Worm (Caenorhabditis elegans) whole organism, L3 larva: ENCODE results near the gene ctbp-1.
A peak's percentile ranks its signal among the peaks of the same experiment; 100 is the strongest.

Experiments used
- R02D3.7 ChIP-seq: fragments of 150-350 bp; optimal IDR thresholded peaks from 2 replicates; lab custom pipeline; 2014; ENCODE audit warnings: missing biosample characterization, missing genetic modification characterization
- ZK546.5 ChIP-seq: sonication (generic microtip); optimal IDR thresholded peaks from 2 replicates; lab custom pipeline; 2017; ENCODE audit warnings: missing biosample characterization, missing genetic modification characterization
- aly-2 ChIP-seq: fragments of 150-350 bp; optimal IDR thresholded peaks from 2 replicates; lab custom pipeline; 2014; ENCODE audit warnings: missing biosample characterization, missing genetic modification characterization
- ama-1 ChIP-seq: fragments of 150-350 bp; optimal IDR thresholded peaks from 2 replicates; lab custom pipeline; 2018
- ceh-16 ChIP-seq: sonication (generic microtip); optimal IDR thresholded peaks from 2 replicates; lab custom pipeline; 2017; ENCODE audit warnings: missing biosample characterization, missing genetic modification characterization
- ceh-28 ChIP-seq: fragments of 150-350 bp; optimal IDR thresholded peaks from 2 replicates; lab custom pipeline; 2014; ENCODE audit warnings: missing biosample characterization, missing genetic modification reagents, missing genetic modification characterization
- ceh-82 ChIP-seq: fragments of 150-350 bp; optimal IDR thresholded peaks from 2 replicates; lab custom pipeline; 2014; ENCODE audit warnings: missing biosample characterization, missing genetic modification characterization
- ceh-9 ChIP-seq: sonication (generic microtip); optimal IDR thresholded peaks from 2 replicates; lab custom pipeline; 2018; ENCODE audit warnings: missing biosample characterization, missing genetic modification characterization
- egl-27 ChIP-seq: sonication (generic microtip); optimal IDR thresholded peaks from 4 replicates; lab custom pipeline; 2017; ENCODE audit warnings: missing biosample characterization, missing genetic modification reagents, missing genetic modification characterization
- egl-5 ChIP-seq: fragments of 150-350 bp; optimal IDR thresholded peaks from 2 replicates; lab custom pipeline; 2017; ENCODE audit warnings: missing biosample characterization, missing genetic modification reagents, missing genetic modification characterization, inconsistent platforms
- elt-1 ChIP-seq: fragments of 150-350 bp; optimal IDR thresholded peaks from 2 replicates; lab custom pipeline; 2014; ENCODE audit warnings: missing biosample characterization, missing genetic modification characterization
- elt-2 ChIP-seq: sonication (generic microtip); optimal IDR thresholded peaks from 2 replicates; lab custom pipeline; 2016; ENCODE audit warnings: missing genetic modification reagents, mild to moderate bottlenecking, missing genetic modification characterization, missing compliant biosample characterization
- elt-3 ChIP-seq, 3 experiments: fragments of 150-350 bp in 1 of 3; sonication (generic microtip) in 2 of 3; optimal IDR thresholded peaks; 2 replicates in 2 of 3; 4 replicates in 1 of 3; lab custom pipeline; 2014 to 2017; ENCODE audit warnings: missing biosample characterization in 3 of 3, missing genetic modification characterization in 3 of 3
- eor-1 ChIP-seq, 2 experiments: fragments of 150-350 bp; optimal IDR thresholded peaks; 2 replicates each; lab custom pipeline; 2014 to 2018; ENCODE audit warnings: missing biosample characterization in 2 of 2, missing genetic modification characterization in 2 of 2
- fkh-10 ChIP-seq: sonication (generic microtip); optimal IDR thresholded peaks from 2 replicates; lab custom pipeline; 2017; ENCODE audit warnings: missing biosample characterization, missing genetic modification reagents, missing genetic modification characterization
- hmg-11 ChIP-seq: sonication (generic microtip); optimal IDR thresholded peaks from 2 replicates; lab custom pipeline; 2016; ENCODE audit warnings: missing genetic modification characterization, missing compliant biosample characterization
- jun-1 ChIP-seq: fragments of 150-350 bp; optimal IDR thresholded peaks from 2 replicates; lab custom pipeline; 2014; ENCODE audit warnings: missing biosample characterization, missing genetic modification reagents, missing genetic modification characterization
- lin-15B ChIP-seq: fragments of 150-350 bp; optimal IDR thresholded peaks from 2 replicates; lab custom pipeline; 2014; ENCODE audit warnings: missing biosample characterization, missing genetic modification characterization
- lsy-12 ChIP-seq: sonication (generic microtip); optimal IDR thresholded peaks from 2 replicates; lab custom pipeline; 2016; ENCODE audit warnings: mild to moderate bottlenecking, missing genetic modification characterization, missing compliant biosample characterization
- mdl-1 ChIP-seq: fragments of 150-350 bp; optimal IDR thresholded peaks from 2 replicates; lab custom pipeline; 2014; ENCODE audit warnings: missing biosample characterization, missing genetic modification characterization
- nfya-1 ChIP-seq: sonication (generic microtip); optimal IDR thresholded peaks from 2 replicates; lab custom pipeline; 2017; ENCODE audit warnings: missing genetic modification characterization, mild to moderate bottlenecking, missing compliant biosample characterization, antibody characterized with exemption, moderate library complexity; ENCODE audit not compliant: insufficient read depth
- nhr-12 ChIP-seq: fragments of 150-350 bp; optimal IDR thresholded peaks from 2 replicates; lab custom pipeline; 2014; ENCODE audit warnings: missing biosample characterization, missing genetic modification characterization
- nhr-23 ChIP-seq: fragments of 150-350 bp; optimal IDR thresholded peaks from 2 replicates; lab custom pipeline; 2014; ENCODE audit warnings: missing biosample characterization, missing genetic modification reagents, missing genetic modification characterization
- nhr-237 ChIP-seq: fragments of 150-350 bp; optimal IDR thresholded peaks from 2 replicates; lab custom pipeline; 2014; ENCODE audit warnings: missing biosample characterization, missing genetic modification characterization
- nhr-25 ChIP-seq: sonication (generic microtip); optimal IDR thresholded peaks from 2 replicates; lab custom pipeline; 2017; ENCODE audit warnings: missing biosample characterization, missing genetic modification characterization
- nhr-28 ChIP-seq: fragments of 150-350 bp; optimal IDR thresholded peaks from 2 replicates; lab custom pipeline; 2014; ENCODE audit warnings: missing biosample characterization, missing genetic modification characterization
- nhr-43 ChIP-seq: sonication (generic microtip); optimal IDR thresholded peaks from 2 replicates; lab custom pipeline; 2016; ENCODE audit warnings: mild to moderate bottlenecking, missing genetic modification characterization, missing compliant biosample characterization; ENCODE audit not compliant: poor library complexity, severe bottlenecking
- nhr-67 ChIP-seq: fragments of 150-350 bp; optimal IDR thresholded peaks from 2 replicates; lab custom pipeline; 2014; ENCODE audit warnings: missing biosample characterization, missing genetic modification characterization
- nhr-77 ChIP-seq: fragments of 150-350 bp; optimal IDR thresholded peaks from 2 replicates; lab custom pipeline; 2014; ENCODE audit warnings: missing biosample characterization, missing genetic modification characterization
- pha-4 ChIP-seq: fragments of 150-350 bp; optimal IDR thresholded peaks from 2 replicates; lab custom pipeline; 2014; ENCODE audit warnings: missing biosample characterization, missing genetic modification reagents, missing genetic modification characterization
- pqm-1 ChIP-seq: fragments of 150-350 bp; optimal IDR thresholded peaks from 2 replicates; lab custom pipeline; 2017; ENCODE audit warnings: missing biosample characterization, missing genetic modification characterization, inconsistent platforms
- snpc-4 ChIP-seq: fragments of 150-350 bp; optimal IDR thresholded peaks from 2 replicates; lab custom pipeline; 2014; ENCODE audit warnings: missing biosample characterization, missing genetic modification characterization
- tbx-2 ChIP-seq: sonication (generic microtip); optimal IDR thresholded peaks from 2 replicates; lab custom pipeline; 2016; ENCODE audit warnings: mild to moderate bottlenecking, missing genetic modification characterization, missing compliant biosample characterization
- unc-39 ChIP-seq: sonication (generic microtip); optimal IDR thresholded peaks from 4 replicates; lab custom pipeline; 2017; ENCODE audit warnings: missing biosample characterization, missing genetic modification characterization
- unc-62 ChIP-seq: fragments of 150-350 bp; sonication (generic microtip); optimal IDR thresholded peaks from 4 replicates; lab custom pipeline; 2014; ENCODE audit warnings: missing biosample characterization, missing genetic modification reagents, missing genetic modification characterization
- ztf-11 ChIP-seq: fragments of 150-350 bp; optimal IDR thresholded peaks from 2 replicates; lab custom pipeline; 2014; ENCODE audit warnings: missing biosample characterization, missing genetic modification characterization
- ztf-4 ChIP-seq: fragments of 150-350 bp; optimal IDR thresholded peaks from 2 replicates; lab custom pipeline; 2014; ENCODE audit warnings: missing biosample characterization, missing genetic modification characterization

Gene ctbp-1

ce11 chrX:5828085-5828484 is 34.4 kb upstream of the ctbp-1 start:
- peak; percentile 95 for TF ChIP-seq nhr-25 (tag; lab: Kevin White, UChicago)
- peak; percentile 57 for TF ChIP-seq nhr-43 (tag; lab: Kevin White, UChicago)
- TF ChIP-seq lin-15B (tag; lab: Kevin White, UChicago) = no peak
- peak in 1 of 3 experiments; percentile 3 for TF ChIP-seq elt-3 (tag; optimal IDR thresholded peaks at IDR 0.05; lab: Kevin White, UChicago)
- peak; percentile 82 for TF ChIP-seq unc-62 (GFP tag; lab: Kevin White, UChicago)
- TF ChIP-seq mdl-1 (tag; lab: Kevin White, UChicago) = no peak
- TF ChIP-seq nhr-237 (tag; lab: Kevin White, UChicago) = no peak
- TF ChIP-seq nhr-23 (tag; lab: Kevin White, UChicago) = peak; percentile 79
- TF ChIP-seq ceh-82 (tag; lab: Kevin White, UChicago) = no peak
- TF ChIP-seq nfya-1 (tag; lab: Kevin White, UChicago) = peak; percentile 17
- no peak for TF ChIP-seq pha-4 (tag; lab: Kevin White, UChicago)
- TF ChIP-seq elt-1 = peak; percentile 36
- TF ChIP-seq unc-39 = no peak
- TF ChIP-seq, all 47 proteins: peak for 7

DNA sequence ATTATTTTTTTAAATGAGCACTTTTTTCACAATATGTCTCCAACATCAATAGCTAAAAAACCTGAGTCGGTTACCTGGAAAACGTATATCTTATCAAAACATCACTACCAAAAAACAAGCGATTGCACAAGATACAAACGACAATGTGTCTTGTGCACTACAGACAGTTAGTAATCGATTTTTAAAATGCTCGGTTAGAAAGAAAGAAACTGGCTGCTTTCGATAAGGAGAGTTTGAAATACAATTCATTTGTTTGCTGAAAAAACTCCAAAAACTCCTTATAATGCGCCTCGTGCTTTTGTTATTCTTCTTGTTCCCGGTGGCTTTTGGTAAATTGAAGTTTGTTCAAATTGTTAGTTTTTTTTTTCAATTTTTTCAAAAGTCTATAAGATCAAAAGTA is 33.3 kb upstream of the ctbp-1 start, which contains the start of gene acp-5:
Gene acp-5 (plus strand): TSS at position 261 of the 400 bp plus-strand sequence.
- no peak for TF ChIP-seq ztf-4 (tag; lab: Kevin White, UChicago)
- no peak for TF ChIP-seq tbx-2
- TF ChIP-seq ceh-28 (tag; lab: Kevin White, UChicago) = peak; percentile 9
- TF ChIP-seq nhr-12 = no peak
- TF ChIP-seq elt-2 = peak; percentile 51
- TF ChIP-seq pqm-1 = peak; percentile 53

DNA sequence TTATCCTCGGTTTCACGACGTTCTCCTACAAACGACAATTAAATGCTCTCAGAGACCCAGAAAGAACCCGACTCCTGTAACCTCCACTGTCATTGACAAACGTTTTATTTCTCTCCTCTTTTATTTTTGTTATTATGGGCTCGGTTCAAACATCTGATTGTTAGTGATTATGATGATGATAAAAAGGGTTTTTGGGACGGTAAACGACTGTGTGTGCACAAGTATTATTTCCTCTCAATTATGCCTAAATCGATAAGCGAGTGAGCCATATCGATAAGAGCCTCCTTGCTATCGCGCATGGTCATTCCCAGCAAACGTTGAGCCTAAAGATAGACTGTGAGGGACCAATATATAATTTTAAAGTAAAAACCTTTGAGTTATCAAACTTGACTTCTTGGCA is 30.7 kb upstream of the ctbp-1 start:
- TF ChIP-seq unc-39 (no peak), lin-15B (tag; lab: Kevin White, UChicago) (no peak), jun-1 (tag; lab: Kevin White, UChicago) (peak; percentile 14), unc-62 (GFP tag; lab: Kevin White, UChicago) (no peak), ZK546.5 (tag; lab: Kevin White, UChicago) (no peak), R02D3.7 (tag; lab: Kevin White, UChicago) (no peak), ceh-9 (no peak), lsy-12 (tag; lab: Kevin White, UChicago) (no peak), pqm-1 (peak; percentile 63), elt-1 (no peak), hmg-11 (tag; lab: Kevin White, UChicago) (no peak), pha-4 (tag; lab: Kevin White, UChicago) (no peak), nhr-237 (tag; lab: Kevin White, UChicago) (no peak), elt-2 (peak; percentile 50), mdl-1 (tag; lab: Kevin White, UChicago) (no peak), egl-5 (tag; lab: Kevin White, UChicago) (no peak), aly-2 (tag; lab: Kevin White, UChicago) (no peak), nhr-28 (tag; lab: Kevin White, UChicago) (no peak), ztf-11 (tag; lab: Kevin White, UChicago) (no peak), snpc-4 (tag; lab: Kevin White, UChicago) (no peak), nhr-77 (tag; lab: Kevin White, UChicago) (no peak), nhr-67 (no peak), ceh-16 (no peak)
- TF ChIP-seq, all 47 proteins: peak for 3

DNA sequence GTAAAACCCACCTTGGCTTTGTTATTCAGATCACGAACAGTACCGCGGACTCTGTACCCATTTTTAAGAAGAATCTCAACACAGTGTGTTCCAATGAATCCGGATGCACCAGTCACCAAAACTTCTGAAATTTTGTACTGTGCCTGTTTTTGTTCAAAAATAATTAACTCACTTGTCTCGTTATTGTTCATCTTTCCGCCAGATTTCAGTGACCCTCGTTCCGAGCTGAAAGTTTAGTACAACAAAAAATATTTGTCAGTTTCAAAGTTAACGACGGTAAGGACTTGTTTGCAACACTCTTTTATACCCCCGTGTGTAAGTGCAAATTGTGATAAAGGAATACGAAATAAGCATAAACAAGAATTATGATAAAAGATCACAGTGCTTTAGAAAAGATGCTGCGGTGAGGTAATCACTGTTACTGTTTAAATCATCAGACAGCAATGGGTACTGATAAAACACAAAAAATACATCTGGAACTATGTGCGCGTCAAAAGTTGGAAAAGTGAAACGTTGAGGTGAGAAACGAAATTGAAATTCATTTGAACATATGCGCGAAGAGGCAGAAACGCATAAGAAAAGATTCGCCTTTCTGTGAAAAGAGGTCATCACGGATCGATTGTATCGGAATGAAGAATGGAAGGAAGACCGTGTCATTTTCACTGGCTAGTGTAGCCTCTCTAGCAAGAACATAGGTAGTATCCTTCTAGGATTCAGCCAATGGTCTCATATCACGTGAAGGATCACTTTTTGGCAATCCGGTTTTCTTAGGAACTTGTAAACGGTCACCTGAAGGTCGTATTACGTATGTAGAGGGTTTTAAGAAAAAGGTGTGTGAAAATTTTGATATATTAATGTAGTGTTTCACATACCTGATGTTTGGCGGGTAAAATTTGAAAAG is 27.7 kb upstream of the ctbp-1 start, which contains the start of gene F13D11.4:
Gene F13D11.4 (minus strand): TSS at position 225 of the 901 bp plus-strand sequence.
- TF ChIP-seq lin-15B (tag; lab: Kevin White, UChicago) (no peak), ceh-82 (tag; lab: Kevin White, UChicago) (no peak), pqm-1 (peak; percentile 81), ceh-16 (no peak), eor-1 (tag; optimal IDR thresholded peaks at IDR 0.05; lab: Kevin White, UChicago) (no peak), ZK546.5 (tag; lab: Kevin White, UChicago) (no peak), ceh-28 (tag; lab: Kevin White, UChicago) (peak; percentile 36), nhr-23 (tag; lab: Kevin White, UChicago) (peak; percentile 87), ama-1 (no peak), R02D3.7 (tag; lab: Kevin White, UChicago) (no peak), nhr-28 (tag; lab: Kevin White, UChicago) (no peak), tbx-2 (no peak), pha-4 (tag; lab: Kevin White, UChicago) (peak; percentile 17), unc-62 (GFP tag; lab: Kevin White, UChicago) (no peak), aly-2 (tag; lab: Kevin White, UChicago) (no peak), egl-27 (no peak), elt-2 (peak; percentile 64), nhr-43 (tag; lab: Kevin White, UChicago) (no peak), elt-3 (tag; optimal IDR thresholded peaks at IDR 0.05; lab: Kevin White, UChicago) (no peak), fkh-10 (GFP tag; lab: Kevin White, UChicago) (no peak), nhr-25 (tag; lab: Kevin White, UChicago) (peak; percentile 79), nhr-12 (no peak)
